Fruit fly (Drosophila melanogaster): ENCODE measurements around the gene goe.

- no peak for TF ChIP-seq Myc (optimal IDR thresholded peaks at IDR 0.05)
- TF ChIP-seq ttk (optimal IDR thresholded peaks at IDR 0.05), result no peak
- no peak for TF ChIP-seq psq (optimal IDR thresholded peaks at IDR 0.05)
- no peak for TF ChIP-seq insv (optimal IDR thresholded peaks at IDR 0.05)
- TF ChIP-seq h (optimal IDR thresholded peaks at IDR 0.05), result no peak
- no peak for TF ChIP-seq Sin3A (optimal IDR thresholded peaks at IDR 0.05)
Observed at dm6 chrX:16778138-16778672, 26.5 kb upstream of the goe start.
